Fruit fly (Drosophila melanogaster) whole organism, embryonic: ENCODE measurements around the gene CG1632.

Experiments used
- Aef1 ChIP-seq: fragments of 200-800 bp; sonication (Bioruptor generic); IDR thresholded peaks from 3 replicates; pipeline ENCODE4 v1.3.6; 2022; ENCODE audit warnings: missing biosample characterization, missing genetic modification characterization
- Atf-2 ChIP-seq: fragments of 200-800 bp; sonication (Bioruptor generic); optimal IDR thresholded peaks from 2 replicates; lab custom pipeline; 2016; ENCODE audit warnings: missing biosample characterization, missing genetic modification characterization
- Atf3 ChIP-seq: fragments of 200-800 bp; sonication (Bioruptor generic); optimal IDR thresholded peaks from 3 replicates; lab custom pipeline; 2016; ENCODE audit warnings: missing biosample characterization, missing genetic modification characterization
- CG10366 ChIP-seq: fragments of 200-800 bp; sonication (Bioruptor generic); IDR thresholded peaks from 2 replicates; pipeline ENCODE4 v1.3.6; 2022; ENCODE audit warnings: missing biosample characterization, missing genetic modification characterization
- CG13424 ChIP-seq: fragments of 200-800 bp; sonication (Bioruptor generic); optimal IDR thresholded peaks from 2 replicates; lab custom pipeline; 2019; ENCODE audit warnings: missing biosample characterization, mild to moderate bottlenecking, missing genetic modification characterization, moderate library complexity
- CG13894 ChIP-seq: fragments of 200-800 bp; sonication (Bioruptor generic); optimal IDR thresholded peaks from 3 replicates; lab custom pipeline; 2018; ENCODE audit warnings: missing biosample characterization, mild to moderate bottlenecking, missing genetic modification characterization, moderate library complexity
- CG14860 ChIP-seq: fragments of 200-800 bp; sonication (Bioruptor generic); IDR thresholded peaks from 3 replicates; pipeline ENCODE4 v1.3.6; 2022; ENCODE audit warnings: missing biosample characterization, missing genetic modification characterization; ENCODE audit not compliant: partially characterized antibody
- CG2129 ChIP-seq: fragments of 200-800 bp; sonication (Bioruptor generic); IDR thresholded peaks from 2 replicates; pipeline ENCODE4 v1.3.6; 2022; ENCODE audit warnings: missing biosample characterization, missing genetic modification characterization; ENCODE audit not compliant: partially characterized antibody
- CG2199 ChIP-seq: fragments of 200-800 bp; sonication (Bioruptor generic); IDR thresholded peaks from 3 replicates; pipeline ENCODE4 v1.3.6; 2022; ENCODE audit warnings: missing biosample characterization, missing genetic modification characterization
- CG2678 ChIP-seq: fragments of 200-800 bp; sonication (Bioruptor generic); optimal IDR thresholded peaks from 3 replicates; lab custom pipeline; 2019; ENCODE audit warnings: missing biosample characterization, mild to moderate bottlenecking, missing genetic modification characterization, moderate library complexity
- CG31365 ChIP-seq: fragments of 200-800 bp; sonication (Bioruptor generic); optimal IDR thresholded peaks from 2 replicates; lab custom pipeline; 2018; ENCODE audit warnings: missing biosample characterization, mild to moderate bottlenecking, missing genetic modification characterization
- CG4404 ChIP-seq: fragments of 200-800 bp; sonication (Bioruptor generic); IDR thresholded peaks from 2 replicates; pipeline ENCODE4 v1.3.6; 2022; ENCODE audit warnings: missing biosample characterization, missing genetic modification characterization
- CG4424 ChIP-seq: fragments of 200-800 bp; sonication (Bioruptor generic); optimal IDR thresholded peaks from 3 replicates; lab custom pipeline; 2016; ENCODE audit warnings: missing biosample characterization, missing genetic modification characterization
- CG5245 ChIP-seq: fragments of 200-800 bp; sonication (Bioruptor generic); optimal IDR thresholded peaks from 3 replicates; lab custom pipeline; 2016; ENCODE audit warnings: missing biosample characterization, missing genetic modification characterization
- CG6272 ChIP-seq: fragments of 200-800 bp; sonication (Bioruptor generic); IDR thresholded peaks from 2 replicates; pipeline ENCODE4 v1.3.6; 2022; ENCODE audit warnings: missing biosample characterization, missing genetic modification characterization
- CG7357 ChIP-seq: fragments of 200-800 bp; sonication (Bioruptor generic); IDR thresholded peaks from 3 replicates; pipeline ENCODE4 v1.3.6; 2022; ENCODE audit warnings: missing biosample characterization, missing genetic modification characterization
- CG8290 ChIP-seq, 3 experiments: fragments of 200-800 bp; sonication (Bioruptor generic); optimal IDR thresholded peaks; 2 replicates each; lab custom pipeline; 2016 to 2019; ENCODE audit warnings: missing biosample characterization in 3 of 3, missing genetic modification characterization in 3 of 3, mild to moderate bottlenecking in 2 of 3, moderate library complexity in 1 of 3
- CG8388 ChIP-seq: fragments of 200-800 bp; sonication (Bioruptor generic); optimal IDR thresholded peaks from 2 replicates; lab custom pipeline; 2019; ENCODE audit warnings: missing biosample characterization, mild to moderate bottlenecking, missing genetic modification characterization, moderate library complexity
- CG8924 ChIP-seq: fragments of 200-800 bp; optimal IDR thresholded peaks from 3 replicates; lab custom pipeline; 2019; ENCODE audit warnings: missing biosample characterization, mild to moderate bottlenecking, missing genetic modification characterization, moderate library complexity
- CG9727 ChIP-seq: fragments of 200-800 bp; sonication (Bioruptor generic); optimal IDR thresholded peaks from 3 replicates; lab custom pipeline; 2017; ENCODE audit warnings: missing biosample characterization, mild to moderate bottlenecking, missing genetic modification characterization
- D19B ChIP-seq: fragments of 200-800 bp; sonication (Bioruptor generic); optimal IDR thresholded peaks from 2 replicates; lab custom pipeline; 2017; ENCODE audit warnings: missing biosample characterization, mild to moderate bottlenecking, missing genetic modification characterization
- Dref ChIP-seq: fragments of 200-800 bp; sonication (Bioruptor generic); IDR thresholded peaks from 2 replicates; pipeline ENCODE4 v1.3.6; 2022; ENCODE audit warnings: missing biosample characterization, missing genetic modification characterization
- GATAe ChIP-seq: fragments of 200-800 bp; sonication (Bioruptor generic); conservative IDR thresholded peaks from 2 replicates; pipeline ENCODE4 v1.3.6; 2022; ENCODE audit warnings: missing biosample characterization, missing genetic modification characterization
- Hand ChIP-seq: fragments of 200-800 bp; sonication (Bioruptor generic); optimal IDR thresholded peaks from 2 replicates; lab custom pipeline; 2017; ENCODE audit warnings: mild to moderate bottlenecking, missing biosample characterization, missing genetic modification reagents, missing genetic modification characterization
- Hey ChIP-seq: fragments of 200-800 bp; sonication (Bioruptor generic); optimal IDR thresholded peaks from 3 replicates; lab custom pipeline; 2018; ENCODE audit warnings: missing biosample characterization, mild to moderate bottlenecking, missing genetic modification characterization
- HmgZ ChIP-seq: fragments of 200-800 bp; sonication (Bioruptor generic); optimal IDR thresholded peaks from 2 replicates; lab custom pipeline; 2018; ENCODE audit warnings: missing biosample characterization, mild to moderate bottlenecking, missing genetic modification characterization
- Lhr ChIP-seq: fragments of 200-800 bp; sonication (Bioruptor generic); optimal IDR thresholded peaks from 3 replicates; lab custom pipeline; 2017; ENCODE audit warnings: mild to moderate bottlenecking, missing biosample characterization, missing genetic modification reagents, missing genetic modification characterization
- Nf-YA ChIP-seq: fragments of 200-800 bp; sonication (Bioruptor generic); IDR thresholded peaks from 2 replicates; pipeline ENCODE4 v1.3.6; 2022; ENCODE audit warnings: missing biosample characterization, missing genetic modification characterization
- Opbp ChIP-seq: fragments of 200-800 bp; sonication (Bioruptor generic); IDR thresholded peaks from 3 replicates; pipeline ENCODE4 v1.3.6; 2022; ENCODE audit warnings: missing biosample characterization, missing genetic modification characterization; ENCODE audit not compliant: partially characterized antibody
- Optix ChIP-seq: fragments of 200-800 bp; sonication (Bioruptor generic); IDR thresholded peaks from 3 replicates; pipeline ENCODE4 v1.3.6; 2022; ENCODE audit warnings: missing biosample characterization, missing genetic modification characterization
- Pdp1 ChIP-seq, 2 experiments: fragments of 200-800 bp; sonication (Bioruptor generic); optimal IDR thresholded peaks; 3 replicates each; lab custom pipeline; 2016; ENCODE audit warnings: missing biosample characterization in 2 of 2, missing genetic modification characterization in 2 of 2, mild to moderate bottlenecking in 1 of 2, moderate library complexity in 1 of 2
- Xbp1 ChIP-seq: fragments of 200-800 bp; sonication (Bioruptor generic); optimal IDR thresholded peaks from 3 replicates; lab custom pipeline; 2016; ENCODE audit warnings: missing biosample characterization, mild to moderate bottlenecking, missing genetic modification characterization
- amos ChIP-seq: fragments of 200-800 bp; sonication (Bioruptor generic); IDR thresholded peaks from 2 replicates; pipeline ENCODE4 v1.3.6; 2022; ENCODE audit warnings: missing biosample characterization, missing genetic modification characterization; ENCODE audit not compliant: partially characterized antibody
- bsh ChIP-seq, 2 experiments: fragments of 200-800 bp; sonication (Bioruptor generic); optimal IDR thresholded peaks; 2 replicates each; lab custom pipeline; 2017 to 2018; ENCODE audit warnings: mild to moderate bottlenecking in 2 of 2, missing biosample characterization in 2 of 2, missing genetic modification characterization in 2 of 2, moderate library complexity in 1 of 2
- chif ChIP-seq, 2 experiments: fragments of 200-800 bp; sonication (Bioruptor generic); optimal IDR thresholded peaks; 3 replicates each; lab custom pipeline; 2016; ENCODE audit warnings: missing biosample characterization in 2 of 2, missing genetic modification characterization in 2 of 2
- crc ChIP-seq: fragments of 200-800 bp; sonication (Bioruptor generic); optimal IDR thresholded peaks from 2 replicates; lab custom pipeline; 2016; ENCODE audit warnings: missing biosample characterization, missing genetic modification characterization
- ems ChIP-seq: fragments of 200-800 bp; sonication (Bioruptor generic); optimal IDR thresholded peaks from 3 replicates; lab custom pipeline; 2016; ENCODE audit warnings: missing biosample characterization, missing genetic modification characterization
- fd96Cb ChIP-seq: fragments of 200-800 bp; sonication (Bioruptor generic); optimal IDR thresholded peaks from 2 replicates; lab custom pipeline; 2018; ENCODE audit warnings: missing biosample characterization, mild to moderate bottlenecking, missing genetic modification characterization, moderate library complexity
- fru ChIP-seq: fragments of >200 bp; optimal IDR thresholded peaks from 2 replicates; lab custom pipeline; 2017
- nmo ChIP-seq: fragments of 200-800 bp; sonication (Bioruptor generic); optimal IDR thresholded peaks from 2 replicates; lab custom pipeline; 2018; ENCODE audit warnings: missing biosample characterization, mild to moderate bottlenecking, missing genetic modification characterization, moderate library complexity
- oc ChIP-seq: fragments of 200-800 bp; sonication (Bioruptor generic); optimal IDR thresholded peaks from 2 replicates; lab custom pipeline; 2018; ENCODE audit warnings: missing biosample characterization, mild to moderate bottlenecking, missing genetic modification characterization, moderate library complexity
- pan ChIP-seq, 4 experiments: fragments of >200 bp in 3 of 4; fragments of 200-800 bp in 1 of 4; sonication (Bioruptor generic) in 1 of 4; optimal IDR thresholded peaks in 3 of 4; IDR thresholded peaks in 1 of 4; 2 replicates each; pipeline versions ENCODE4 v1.3.6 to Lab custom; 2017 to 2022; ENCODE audit warnings: missing biosample characterization in 2 of 4, missing genetic modification characterization in 2 of 4, mixed read lengths in 1 of 4
- pita ChIP-seq: fragments of 200-800 bp; sonication (Bioruptor generic); optimal IDR thresholded peaks from 2 replicates; lab custom pipeline; 2017; ENCODE audit warnings: missing biosample characterization, mild to moderate bottlenecking, missing genetic modification characterization
- sens ChIP-seq: fragments of 200-800 bp; sonication (Bioruptor generic); peaks from one replicate; lab custom pipeline; 2016; ENCODE audit warnings: missing biosample characterization, missing genetic modification characterization
- sima ChIP-seq: fragments of 200-800 bp; sonication (Bioruptor generic); optimal IDR thresholded peaks from 2 replicates; lab custom pipeline; 2016; ENCODE audit warnings: missing biosample characterization, missing genetic modification characterization
- trh ChIP-seq: fragments of 200-800 bp; sonication (Bioruptor generic); optimal IDR thresholded peaks from 2 replicates; lab custom pipeline; 2016; ENCODE audit warnings: missing biosample characterization, missing genetic modification characterization
- unc-4 ChIP-seq: fragments of 200-800 bp; sonication (Bioruptor generic); IDR thresholded peaks from 2 replicates; pipeline ENCODE4 v1.3.6; 2022; ENCODE audit warnings: missing biosample characterization, missing genetic modification characterization; ENCODE audit not compliant: partially characterized antibody
- zf30C ChIP-seq: fragments of 200-800 bp; sonication (Bioruptor generic); optimal IDR thresholded peaks from 3 replicates; lab custom pipeline; 2018; ENCODE audit warnings: missing biosample characterization, mild to moderate bottlenecking, missing genetic modification characterization

The CG1632 gene

DNA sequence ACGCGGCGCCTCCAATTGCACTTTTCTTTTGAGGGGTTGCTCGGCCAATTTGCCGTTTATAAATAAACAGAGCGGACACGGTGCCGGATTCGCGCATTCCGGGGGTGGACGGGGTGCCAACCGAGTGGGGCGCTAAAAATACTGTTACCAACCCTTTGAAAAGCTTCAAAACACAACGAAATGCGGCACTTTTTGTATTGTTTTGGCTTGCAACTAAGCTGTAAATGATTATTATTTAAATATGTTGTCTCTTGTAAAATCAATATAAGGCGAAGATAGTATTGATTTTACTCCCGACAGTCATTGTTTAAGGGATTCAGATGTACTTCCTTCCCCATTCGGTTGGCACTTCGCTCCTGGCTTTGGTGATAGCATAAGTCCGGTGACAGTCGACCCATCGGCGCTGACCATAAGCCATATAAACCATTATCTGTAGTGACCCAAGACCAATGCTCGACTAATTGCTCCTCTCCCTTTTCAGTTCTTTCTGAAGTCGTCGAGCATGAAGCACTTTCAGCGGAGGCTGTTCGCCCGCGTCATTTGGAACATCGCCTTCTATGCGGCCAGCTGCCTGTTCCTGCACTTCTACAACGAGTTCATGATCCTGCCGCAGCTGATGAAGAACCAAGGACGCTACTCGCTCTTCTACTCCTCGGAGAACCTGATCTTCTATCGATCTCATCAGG, 21.5 kb downstream of the CG1632 start, which contains the start of gene CG15343 (continued):
- TF ChIP-seq nmo (GFP tag; lab: Kevin White, UChicago) (peak; percentile 24), CG14860 (GFP tag; lab: Robert Waterston, UW) (no peak), crc (no peak), CG2199 (GFP tag; lab: Robert Waterston, UW) (no peak), CG7357 (GFP tag; lab: Robert Waterston, UW) (no peak), CG2129 (no peak), ems (GFP tag; lab: Kevin White, UChicago) (peak; percentile 25), fru (no peak), Dref (GFP tag; lab: Robert Waterston, UW) (no peak), sima (GFP tag; lab: Kevin White, UChicago) (no peak), Opbp (GFP tag; lab: Robert Waterston, UW) (peak; percentile 42; the same call in 1 of the 3 replicates), fd96Cb (tag; lab: Kevin White, UChicago) (peak; percentile 45), Hey (tag; lab: Kevin White, UChicago) (no peak), Atf-2 (peak; percentile 41), trh (GFP tag; lab: Kevin White, UChicago) (no peak), GATAe (GFP tag; lab: Robert Waterston, UW) (no peak), chif (GFP tag; optimal IDR thresholded peaks at IDR 0.05; lab: Kevin White, UChicago) (peak in 1 of 2 experiments; percentile 21), Lhr (GFP tag; lab: Kevin White, UChicago) (no peak), oc (tag; lab: Kevin White, UChicago) (no peak), pita (GFP tag; lab: Kevin White, UChicago) (no peak), CG31365 (tag; lab: Kevin White, UChicago) (no peak), CG8388 (GFP tag; lab: Kevin White, UChicago) (no peak), amos (GFP tag; lab: Robert Waterston, UW) (peak; percentile 32), CG13894 (tag; lab: Kevin White, UChicago) (no peak), CG10366 (GFP tag; lab: Robert Waterston, UW) (no peak), Aef1 (peak; percentile 25; the same call in 1 of the 3 replicates), CG4424 (GFP tag; lab: Kevin White, UChicago) (peak; percentile 43), CG9727 (GFP tag; lab: Kevin White, UChicago) (peak; percentile 31), Optix (no peak), HmgZ (no peak), zf30C (no peak), CG13424 (tag; lab: Kevin White, UChicago) (peak; percentile 15), Atf3 (GFP tag; lab: Kevin White, UChicago) (no peak), bsh (GFP tag; optimal IDR thresholded peaks at IDR 0.05; lab: Kevin White, UChicago) (peak in 1 of 2 experiments; percentile 4), CG8924 (tag; lab: Kevin White, UChicago) (no peak), pan (optimal IDR thresholded peaks at IDR 0.05; lab: Kevin White, UChicago) (no peak), pan (GFP tag; optimal IDR thresholded peaks at IDR 0.05 in 1 of 2, IDR thresholded peaks at IDR 0.05 in 1 of 2) (peak in 1 of 2 experiments; percentile 44), CG4404 (no peak), Pdp1 (GFP tag; optimal IDR thresholded peaks at IDR 0.05; lab: Kevin White, UChicago) (peak; percentile 5 to 42), Nf-YA (no peak), D19B (no peak), CG2678 (tag; lab: Kevin White, UChicago) (peak; percentile 52), CG6272 (GFP tag; lab: Robert Waterston, UW) (peak; percentile 32; the same call in 1 of the 2 replicates), Hand (GFP tag; lab: Kevin White, UChicago) (no peak), CG5245 (GFP tag; lab: Kevin White, UChicago) (peak; percentile 28), CG8290 (GFP tag; optimal IDR thresholded peaks at IDR 0.05; lab: Kevin White, UChicago) (no peak), CG8290 (tag; optimal IDR thresholded peaks at IDR 0.05; lab: Kevin White, UChicago) (peak in 1 of 2 experiments; percentile 66), sens (peak; percentile 79), Xbp1 (GFP tag; lab: Kevin White, UChicago) (peak; percentile 49), unc-4 (GFP tag; lab: Robert Waterston, UW) (no peak)
